Worm (Caenorhabditis elegans) whole organism, L4/young adult: ENCODE results near the gene eif-2Bepsilon.

Source experiments
- dao-5 ChIP-seq: sonication (generic microtip); optimal IDR thresholded peaks from 2 replicates; lab custom pipeline; 2016; ENCODE audit warnings: missing genotype, missing genetic modification characterization, moderate library complexity, missing compliant biosample characterization
- him-1 ChIP-seq: sonication (generic microtip); optimal IDR thresholded peaks from 2 replicates; lab custom pipeline; 2016; ENCODE audit warnings: missing genotype, missing genetic modification reagents, missing genetic modification characterization, missing compliant biosample characterization

ce11 chrII:8616155-8616554, 45.5 kb upstream of the eif-2Bepsilon start:
- TF ChIP-seq him-1 (tag; lab: Kevin White, UChicago) (no peak), dao-5 (tag; lab: Kevin White, UChicago) (no peak)
